Worm (Caenorhabditis elegans): ENCODE results near the gene C16C8.7.

Gene C16C8.7

ce11 chrII:3476536-3476935 is 16.6 kb upstream of the C16C8.7 start:
- TF ChIP-seq peb-1 (tag; optimal IDR thresholded peaks at IDR 0.05), result no peak
- no peak for TF ChIP-seq unc-39 (tag; optimal IDR thresholded peaks at IDR 0.05)
- no peak for TF ChIP-seq C34F6.9 (tag; optimal IDR thresholded peaks at IDR 0.05)
- TF ChIP-seq nhr-12 (tag; optimal IDR thresholded peaks at IDR 0.05), result no peak
- TF ChIP-seq ceh-16 (tag; optimal IDR thresholded peaks at IDR 0.05), result no peak
- no peak for TF ChIP-seq blmp-1 (tag; optimal IDR thresholded peaks at IDR 0.05; ENCODE audit: insufficient read depth)
- TF ChIP-seq skn-1 (tag; optimal IDR thresholded peaks at IDR 0.05), result no peak
- TF ChIP-seq ama-1 (optimal IDR thresholded peaks at IDR 0.05), result no peak
- TF ChIP-seq nhr-25 (tag; optimal IDR thresholded peaks at IDR 0.05), result no peak
- no peak for TF ChIP-seq nhr-21 (tag; optimal IDR thresholded peaks at IDR 0.05)
- TF ChIP-seq lsy-2 (tag; optimal IDR thresholded peaks at IDR 0.05), result no peak
- TF ChIP-seq aly-2 (tag; optimal IDR thresholded peaks at IDR 0.05), result no peak
- no peak for TF ChIP-seq ceh-82 (tag; optimal IDR thresholded peaks at IDR 0.05)
- no peak for TF ChIP-seq nhr-11 (tag; optimal IDR thresholded peaks at IDR 0.05)
- TF ChIP-seq lin-11 (tag; optimal IDR thresholded peaks at IDR 0.05), result no peak
- no peak for TF ChIP-seq nhr-23 (tag; optimal IDR thresholded peaks at IDR 0.05)
- no peak for TF ChIP-seq mab-5 (tag; optimal IDR thresholded peaks at IDR 0.05)
- no peak for TF ChIP-seq elt-3 (tag; optimal IDR thresholded peaks at IDR 0.05)
- no peak for TF ChIP-seq snpc-4 (tag; optimal IDR thresholded peaks at IDR 0.05)
- TF ChIP-seq ztf-1 (GFP tag; conservative IDR thresholded peaks at IDR 0.05), result no peak

DNA sequence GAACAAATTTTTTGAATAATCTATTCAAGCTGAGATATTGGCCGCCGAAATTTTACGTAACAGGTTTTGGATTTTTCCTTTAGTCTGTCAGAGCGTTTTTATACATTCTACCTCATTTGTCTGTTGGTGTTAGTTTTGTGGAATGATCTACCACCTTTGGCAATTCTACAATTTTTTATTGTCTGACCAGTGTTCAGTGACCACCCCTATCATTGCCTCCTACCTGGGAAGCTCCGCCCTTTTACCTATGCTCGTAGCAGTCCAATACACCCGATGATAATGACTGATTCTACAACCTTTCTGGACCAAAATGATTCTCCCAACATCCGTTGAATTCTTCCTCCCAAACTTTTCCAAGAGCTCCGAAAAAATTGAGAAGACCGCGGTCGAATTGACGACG is 13.8 kb upstream of the C16C8.7 start, which contains the start of gene sdz-32:
TSS of gene sdz-32 (plus strand) at position 301 of the 400 bp plus-strand sequence.
- TF ChIP-seq skn-1 (tag; optimal IDR thresholded peaks at IDR 0.05), result no peak
- TF ChIP-seq elt-3 (tag; optimal IDR thresholded peaks at IDR 0.05), result no peak
- TF ChIP-seq ceh-82 (tag; optimal IDR thresholded peaks at IDR 0.05), result no peak
- TF ChIP-seq crh-2 (tag; optimal IDR thresholded peaks at IDR 0.05), result no peak
- no peak for TF ChIP-seq lin-13 (GFP tag; optimal IDR thresholded peaks at IDR 0.05)
- TF ChIP-seq ceh-16 (tag; optimal IDR thresholded peaks at IDR 0.05), result no peak
- TF ChIP-seq nhr-25 (tag; optimal IDR thresholded peaks at IDR 0.05), result no peak
- no peak for TF ChIP-seq mdl-1 (tag; optimal IDR thresholded peaks at IDR 0.05)
- no peak for TF ChIP-seq ztf-4 (tag; optimal IDR thresholded peaks at IDR 0.05)
- TF ChIP-seq nhr-12 (tag; optimal IDR thresholded peaks at IDR 0.05), result no peak
- no peak for TF ChIP-seq nhr-10 (tag; optimal IDR thresholded peaks at IDR 0.05)
- no peak for TF ChIP-seq R02D3.7 (tag; optimal IDR thresholded peaks at IDR 0.05)
- TF ChIP-seq sma-9 (GFP tag; optimal IDR thresholded peaks at IDR 0.05), result no peak
- no peak for TF ChIP-seq sma-9 (tag; optimal IDR thresholded peaks at IDR 0.05)
- TF ChIP-seq ztf-1 (GFP tag; conservative IDR thresholded peaks at IDR 0.05), result no peak
- TF ChIP-seq dmd-4 (tag; optimal IDR thresholded peaks at IDR 0.05), result no peak
- TF ChIP-seq nhr-237 (tag; optimal IDR thresholded peaks at IDR 0.05), result no peak

DNA sequence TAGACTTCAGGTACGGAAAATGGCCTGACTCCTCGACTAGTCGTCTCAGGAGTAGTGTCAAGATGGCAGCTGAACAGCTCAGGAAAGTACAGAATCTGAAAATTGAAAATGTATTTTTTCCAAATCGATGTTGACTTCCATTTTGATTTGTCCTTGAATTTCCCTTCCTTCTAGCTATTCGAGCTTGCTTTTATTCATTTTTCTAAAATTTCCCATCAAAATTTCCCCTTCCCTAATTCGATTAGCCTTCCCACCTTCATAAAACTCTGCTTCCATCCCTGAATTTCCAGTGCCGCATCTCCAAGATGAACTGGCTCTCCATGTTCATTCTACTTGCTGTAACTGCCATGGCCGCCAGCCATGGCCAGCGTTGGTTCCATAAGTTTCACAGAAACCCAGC is 12.9 kb upstream of the C16C8.7 start, which contains the start of gene Y49F6B.6:
TSS of gene Y49F6B.6 (plus strand) at position 301 of the 400 bp plus-strand sequence.
- TF ChIP-seq Y55F3AM.14 (GFP tag; optimal IDR thresholded peaks at IDR 0.05) (no peak), snpc-4 (tag; optimal IDR thresholded peaks at IDR 0.05) (no peak), ZK546.5 (tag; optimal IDR thresholded peaks at IDR 0.05) (no peak), alr-1 (tag; optimal IDR thresholded peaks at IDR 0.05) (no peak), sem-4 (tag; optimal IDR thresholded peaks at IDR 0.05) (no peak), lin-39 (tag; optimal IDR thresholded peaks at IDR 0.05) (no peak), R02D3.7 (tag; optimal IDR thresholded peaks at IDR 0.05) (no peak), crh-2 (tag; optimal IDR thresholded peaks at IDR 0.05) (no peak), ama-1 (optimal IDR thresholded peaks at IDR 0.05) (no peak), F13H6.1 (tag; optimal IDR thresholded peaks at IDR 0.05) (no peak), fos-1 (tag; optimal IDR thresholded peaks at IDR 0.05) (no peak), unc-55 (GFP tag; optimal IDR thresholded peaks at IDR 0.05) (no peak), nhr-12 (tag; optimal IDR thresholded peaks at IDR 0.05) (no peak), nhr-23 (tag; optimal IDR thresholded peaks at IDR 0.05) (no peak)

- TF ChIP-seq egl-27 (tag; optimal IDR thresholded peaks at IDR 0.05) (no peak), peb-1 (tag; optimal IDR thresholded peaks at IDR 0.05) (no peak), Y55F3AM.14 (GFP tag; optimal IDR thresholded peaks at IDR 0.05) (no peak), unc-39 (tag; optimal IDR thresholded peaks at IDR 0.05) (no peak), nhr-237 (tag; optimal IDR thresholded peaks at IDR 0.05) (no peak), sem-4 (tag; optimal IDR thresholded peaks at IDR 0.05) (no peak), crh-2 (tag; optimal IDR thresholded peaks at IDR 0.05) (no peak), elt-3 (tag; optimal IDR thresholded peaks at IDR 0.05) (no peak), F13H6.1 (tag; optimal IDR thresholded peaks at IDR 0.05) (no peak), mdl-1 (tag; optimal IDR thresholded peaks at IDR 0.05) (no peak), dmd-4 (tag; optimal IDR thresholded peaks at IDR 0.05) (no peak), nhr-23 (tag; optimal IDR thresholded peaks at IDR 0.05) (no peak), lsy-2 (tag; optimal IDR thresholded peaks at IDR 0.05) (no peak), alr-1 (tag; optimal IDR thresholded peaks at IDR 0.05) (no peak), aly-2 (tag; optimal IDR thresholded peaks at IDR 0.05) (no peak)
These were observed 12.4 kb upstream of the C16C8.7 start, which contains the start of gene Y49F6B.12 for ce11 chrII:3472316-3472715. Y49F6B.12 (minus strand) TSS chrII:3472416.

All from whole organism, L2 larva.